Worm (Caenorhabditis elegans) whole organism, midembryonic: ENCODE data around the gene C25F6.8.

Source experiments
- T22C8.4 ChIP-seq: fragments of 200-800 bp; sonication (Bioruptor generic); IDR thresholded peaks from 2 replicates; pipeline ENCODE4 v1.3.6; 2022; ENCODE audit warnings: missing genetic modification characterization, missing compliant biosample characterization
- cog-1 ChIP-seq: sonication (generic microtip); optimal IDR thresholded peaks from 2 replicates; lab custom pipeline; 2016; ENCODE audit warnings: missing genetic modification characterization, missing compliant biosample characterization
- flt-1 ChIP-seq: fragments of 200-800 bp; sonication (Bioruptor generic); IDR thresholded peaks from 2 replicates; pipeline ENCODE4 v1.3.6; 2022; ENCODE audit warnings: missing genetic modification characterization, missing compliant biosample characterization
- klf-2 ChIP-seq: fragments of 200-800 bp; sonication (Bioruptor generic); conservative IDR thresholded peaks from 2 replicates; pipeline ENCODE4 v1.3.6; 2022; ENCODE audit warnings: missing genetic modification reagents, missing genetic modification characterization, missing compliant biosample characterization
- med-1 ChIP-seq: sonication (generic microtip); optimal IDR thresholded peaks from 2 replicates; lab custom pipeline; 2017; ENCODE audit warnings: missing genetic modification characterization, mild to moderate bottlenecking, missing compliant biosample characterization, antibody characterized with exemption, missing genetic modification reagents; ENCODE audit not compliant: insufficient read depth
- ref-1 ChIP-seq: fragments of 200-800 bp; sonication (Bioruptor generic); conservative IDR thresholded peaks from 2 replicates; pipeline ENCODE4 v1.3.6; 2022; ENCODE audit warnings: missing genetic modification reagents, missing genetic modification characterization, missing compliant biosample characterization
- tab-1 ChIP-seq: fragments of 200-800 bp; sonication (Bioruptor generic); IDR thresholded peaks from 2 replicates; pipeline ENCODE4 v1.3.6; 2022; ENCODE audit warnings: missing genetic modification characterization, missing compliant biosample characterization
- ztf-23 ChIP-seq: fragments of 200-800 bp; sonication (Bioruptor generic); IDR thresholded peaks from 2 replicates; pipeline ENCODE4 v1.3.6; 2022; ENCODE audit warnings: missing genetic modification reagents, missing genetic modification characterization, missing compliant biosample characterization
- ztf-29 ChIP-seq: fragments of 200-800 bp; sonication (Bioruptor generic); IDR thresholded peaks from 2 replicates; pipeline ENCODE4 v1.3.6; 2022; ENCODE audit warnings: missing genetic modification reagents, missing genetic modification characterization, missing compliant biosample characterization

ce11 chrX:5444863-5445262 is 3.2 kb upstream of the C25F6.8 start, which contains the start of gene itm-2:
- no peak for TF ChIP-seq med-1
- TF ChIP-seq cog-1, result no peak
- no peak for TF ChIP-seq tab-1 (GFP tag; lab: Robert Waterston, UW)
- TF ChIP-seq flt-1 (GFP tag; lab: Robert Waterston, UW), result no peak
- no peak for TF ChIP-seq ref-1 (GFP tag; lab: Robert Waterston, UW)
- TF ChIP-seq ztf-29, result no peak
- no peak for TF ChIP-seq ztf-23 (GFP tag; lab: Robert Waterston, UW)
- TF ChIP-seq klf-2 (GFP tag; lab: Robert Waterston, UW), result no peak
- TF ChIP-seq T22C8.4 (GFP tag; lab: Robert Waterston, UW), result no peak
